Fruit fly (Drosophila melanogaster) whole organism, embryonic: ENCODE data around the gene Cngl.

Experiments
- ATbp ChIP-seq: fragments of 200-800 bp; sonication (Bioruptor generic); optimal IDR thresholded peaks from 2 replicates; lab custom pipeline; 2017; ENCODE audit warnings: missing biosample characterization, mild to moderate bottlenecking, missing genetic modification characterization, missing genetic modification reagents
- Adf1 ChIP-seq: fragments of 200-800 bp; sonication (Bioruptor generic); IDR thresholded peaks from 2 replicates; pipeline ENCODE4 v1.3.6; 2022; ENCODE audit warnings: missing biosample characterization, missing genetic modification characterization
- Asciz ChIP-seq: fragments of 200-800 bp; sonication (Bioruptor generic); optimal IDR thresholded peaks from 2 replicates; lab custom pipeline; 2017; ENCODE audit warnings: missing biosample characterization, mild to moderate bottlenecking, missing genetic modification characterization, missing genetic modification reagents
- Atf6 ChIP-seq: fragments of 200-800 bp; sonication (Bioruptor generic); IDR thresholded peaks from 2 replicates; pipeline ENCODE4 v1.3.6; 2022; ENCODE audit warnings: missing biosample characterization, missing genetic modification characterization
- BEAF-32 ChIP-seq: fragments of 200-800 bp; sonication (Bioruptor generic); optimal IDR thresholded peaks from 3 replicates; lab custom pipeline; 2017; ENCODE audit warnings: missing biosample characterization, missing genetic modification characterization, mild to moderate bottlenecking, moderate library complexity, missing genetic modification reagents
- CG10274 ChIP-seq: fragments of 200-800 bp; sonication (Bioruptor generic); optimal IDR thresholded peaks from 3 replicates; lab custom pipeline; 2017; ENCODE audit warnings: missing biosample characterization, mild to moderate bottlenecking, missing genetic modification characterization
- CG10543 ChIP-seq: fragments of 200-800 bp; sonication (Bioruptor generic); optimal IDR thresholded peaks from 3 replicates; lab custom pipeline; 2017; ENCODE audit warnings: missing biosample characterization, mild to moderate bottlenecking, missing genetic modification characterization, moderate library complexity
- CG11504 ChIP-seq: fragments of 200-800 bp; sonication (Bioruptor generic); optimal IDR thresholded peaks from 3 replicates; lab custom pipeline; 2019; ENCODE audit warnings: missing biosample characterization, mild to moderate bottlenecking, missing genetic modification characterization, moderate library complexity
- CG11723 ChIP-seq: fragments of 200-800 bp; sonication (Bioruptor generic); optimal IDR thresholded peaks from 2 replicates; lab custom pipeline; 2017; ENCODE audit warnings: missing biosample characterization, mild to moderate bottlenecking, missing genetic modification characterization
- CG13894 ChIP-seq: fragments of 200-800 bp; sonication (Bioruptor generic); optimal IDR thresholded peaks from 3 replicates; lab custom pipeline; 2018; ENCODE audit warnings: missing biosample characterization, mild to moderate bottlenecking, missing genetic modification characterization, moderate library complexity
- CG15601 ChIP-seq: fragments of 200-800 bp; sonication (Bioruptor generic); optimal IDR thresholded peaks from 3 replicates; lab custom pipeline; 2019; ENCODE audit warnings: missing biosample characterization, mild to moderate bottlenecking, missing genetic modification characterization, moderate library complexity
- CG17359 ChIP-seq: fragments of 200-800 bp; sonication (Bioruptor generic); optimal IDR thresholded peaks from 3 replicates; lab custom pipeline; 2018; ENCODE audit warnings: missing biosample characterization, mild to moderate bottlenecking, missing genetic modification characterization, moderate library complexity
- CG18599 ChIP-seq: fragments of 200-800 bp; sonication (Bioruptor generic); optimal IDR thresholded peaks from 3 replicates; lab custom pipeline; 2017; ENCODE audit warnings: missing biosample characterization, missing genetic modification characterization, mild to moderate bottlenecking, moderate library complexity, missing genetic modification reagents
- CG4404 ChIP-seq: fragments of 200-800 bp; sonication (Bioruptor generic); IDR thresholded peaks from 2 replicates; pipeline ENCODE4 v1.3.6; 2022; ENCODE audit warnings: missing biosample characterization, missing genetic modification characterization
- CG8290 ChIP-seq, 3 experiments: fragments of 200-800 bp; sonication (Bioruptor generic); optimal IDR thresholded peaks; 2 replicates each; lab custom pipeline; 2016 to 2019; ENCODE audit warnings: missing biosample characterization in 3 of 3, missing genetic modification characterization in 3 of 3, mild to moderate bottlenecking in 2 of 3, moderate library complexity in 1 of 3
- CHES-1-like ChIP-seq: fragments of 200-800 bp; sonication (Bioruptor generic); optimal IDR thresholded peaks from 2 replicates; lab custom pipeline; 2016; ENCODE audit warnings: missing biosample characterization, missing genetic modification characterization
- CTCF ChIP-seq: fragments of 200-800 bp; sonication (Bioruptor generic); optimal IDR thresholded peaks from 2 replicates; lab custom pipeline; 2017; ENCODE audit warnings: missing biosample characterization, mild to moderate bottlenecking, missing genetic modification characterization, moderate library complexity
- Camta ChIP-seq: fragments of 200-800 bp; sonication (Bioruptor generic); optimal IDR thresholded peaks from 2 replicates; lab custom pipeline; 2016; ENCODE audit warnings: missing biosample characterization, missing genetic modification characterization
- D19A ChIP-seq: fragments of 200-800 bp; optimal IDR thresholded peaks from 3 replicates; lab custom pipeline; 2019; ENCODE audit warnings: missing biosample characterization, mild to moderate bottlenecking, missing genetic modification characterization, moderate library complexity
- Dad ChIP-seq: fragments of 200-800 bp; sonication (Bioruptor generic); optimal IDR thresholded peaks from 3 replicates; lab custom pipeline; 2016; ENCODE audit warnings: missing biosample characterization, missing genetic modification characterization
- Deaf1 ChIP-seq: fragments of 200-800 bp; optimal IDR thresholded peaks from 3 replicates; lab custom pipeline; 2019; ENCODE audit warnings: missing biosample characterization, mild to moderate bottlenecking, missing genetic modification characterization, moderate library complexity
- Dip2 ChIP-seq: fragments of 200-800 bp; sonication (Bioruptor generic); IDR thresholded peaks from 2 replicates; pipeline ENCODE4 v1.3.6; 2022; ENCODE audit warnings: missing biosample characterization, missing genetic modification characterization
- Dp ChIP-seq: fragments of 200-800 bp; sonication (Bioruptor generic); optimal IDR thresholded peaks from 2 replicates; lab custom pipeline; 2018; ENCODE audit warnings: missing biosample characterization, mild to moderate bottlenecking, missing genetic modification characterization, moderate library complexity
- E2f2 ChIP-seq: fragments of 200-800 bp; sonication (Bioruptor generic); IDR thresholded peaks from 2 replicates; pipeline ENCODE4 v1.3.6; 2022; ENCODE audit warnings: missing biosample characterization, missing genetic modification characterization
- Med ChIP-seq: fragments of 200-800 bp; sonication (Bioruptor generic); peaks from one replicate; lab custom pipeline; 2016; ENCODE audit warnings: missing biosample characterization, missing genetic modification characterization, mild to moderate bottlenecking, inconsistent platforms, moderate library complexity
- Myb ChIP-seq: fragments of 200-800 bp; sonication (Bioruptor generic); optimal IDR thresholded peaks from 2 replicates; lab custom pipeline; 2016; ENCODE audit warnings: missing biosample characterization, missing genetic modification characterization
- PHDP ChIP-seq: fragments of 200-800 bp; sonication (Bioruptor generic); optimal IDR thresholded peaks from 3 replicates; lab custom pipeline; 2018; ENCODE audit warnings: missing biosample characterization, mild to moderate bottlenecking, missing genetic modification characterization, moderate library complexity
- Pdp1 ChIP-seq, 2 experiments: fragments of 200-800 bp; sonication (Bioruptor generic); optimal IDR thresholded peaks; 3 replicates each; lab custom pipeline; 2016; ENCODE audit warnings: missing biosample characterization in 2 of 2, missing genetic modification characterization in 2 of 2, mild to moderate bottlenecking in 1 of 2, moderate library complexity in 1 of 2
- Ptx1 ChIP-seq: fragments of 200-800 bp; sonication (Bioruptor generic); IDR thresholded peaks from 2 replicates; pipeline ENCODE4 v1.3.6; 2022; ENCODE audit warnings: missing biosample characterization, missing genetic modification characterization
- Rx ChIP-seq: fragments of 200-800 bp; sonication (Bioruptor generic); IDR thresholded peaks from 2 replicates; pipeline ENCODE4 v1.3.6; 2022; ENCODE audit warnings: missing biosample characterization, missing genetic modification characterization
- Sox102F ChIP-seq: fragments of 200-800 bp; sonication (Bioruptor generic); optimal IDR thresholded peaks from 2 replicates; lab custom pipeline; 2018; ENCODE audit warnings: missing biosample characterization, mild to moderate bottlenecking, missing genetic modification characterization, moderate library complexity
- abd-A ChIP-seq: fragments of 200-800 bp; sonication (Bioruptor generic); optimal IDR thresholded peaks from 3 replicates; lab custom pipeline; 2019; ENCODE audit warnings: missing biosample characterization, mild to moderate bottlenecking, missing genetic modification characterization, moderate library complexity
- aop ChIP-seq: fragments of 200-800 bp; sonication (Bioruptor generic); IDR thresholded peaks from 2 replicates; pipeline ENCODE4 v1.3.6; 2022; ENCODE audit warnings: missing biosample characterization, missing genetic modification characterization
- ash1 ChIP-seq: fragments of 200-800 bp; sonication (Bioruptor generic); optimal IDR thresholded peaks from 2 replicates; lab custom pipeline; 2018; ENCODE audit warnings: missing biosample characterization, mild to moderate bottlenecking, missing genetic modification characterization
- crol ChIP-seq: fragments of 200-800 bp; sonication (Bioruptor generic); IDR thresholded peaks from 2 replicates; pipeline ENCODE4 v1.3.6; 2022; ENCODE audit warnings: missing biosample characterization, missing genetic modification characterization
- fd64A ChIP-seq: fragments of 200-800 bp; sonication (Bioruptor generic); optimal IDR thresholded peaks from 3 replicates; lab custom pipeline; 2018; ENCODE audit warnings: missing biosample characterization, mild to moderate bottlenecking, missing genetic modification characterization
- ham ChIP-seq: fragments of 200-800 bp; sonication (Bioruptor generic); IDR thresholded peaks from 2 replicates; pipeline ENCODE4 v1.3.6; 2022; ENCODE audit warnings: missing biosample characterization, missing genetic modification characterization
- kni ChIP-seq: fragments of 200-800 bp; sonication (Bioruptor generic); optimal IDR thresholded peaks from 3 replicates; lab custom pipeline; 2017; ENCODE audit warnings: mild to moderate bottlenecking, missing biosample characterization, missing genetic modification reagents, missing genetic modification characterization
- lab ChIP-seq: fragments of 200-800 bp; sonication (Bioruptor generic); optimal IDR thresholded peaks from 3 replicates; lab custom pipeline; 2017; ENCODE audit warnings: missing biosample characterization, missing genetic modification characterization, mild to moderate bottlenecking, moderate library complexity, missing genetic modification reagents
- nau ChIP-seq: fragments of 200-800 bp; sonication (Bioruptor generic); optimal IDR thresholded peaks from 3 replicates; lab custom pipeline; 2017; ENCODE audit warnings: missing biosample characterization, mild to moderate bottlenecking, missing genetic modification characterization, missing genetic modification reagents
- otp ChIP-seq: fragments of 200-800 bp; sonication (Bioruptor generic); IDR thresholded peaks from 3 replicates; pipeline ENCODE4, ENCODE4 v1.3.6; 2022; ENCODE audit warnings: missing biosample characterization, missing genetic modification characterization
- ranshi ChIP-seq: fragments of 200-800 bp; sonication (Bioruptor generic); IDR thresholded peaks from 2 replicates; pipeline ENCODE4 v1.3.6; 2022; ENCODE audit warnings: missing biosample characterization, missing genetic modification characterization
- schlank ChIP-seq: fragments of 200-800 bp; sonication (Bioruptor generic); optimal IDR thresholded peaks from 2 replicates; lab custom pipeline; 2018; ENCODE audit warnings: missing biosample characterization, mild to moderate bottlenecking, missing genetic modification characterization
- sens ChIP-seq: fragments of 200-800 bp; sonication (Bioruptor generic); peaks from one replicate; lab custom pipeline; 2016; ENCODE audit warnings: missing biosample characterization, missing genetic modification characterization
- sisA ChIP-seq: fragments of 200-800 bp; sonication (Bioruptor generic); IDR thresholded peaks from 2 replicates; pipeline ENCODE4 v1.3.6; 2022; ENCODE audit warnings: missing biosample characterization, missing genetic modification characterization
- sqz ChIP-seq: fragments of 200-800 bp; sonication (Bioruptor generic); optimal IDR thresholded peaks from 3 replicates; lab custom pipeline; 2018; ENCODE audit warnings: missing biosample characterization, mild to moderate bottlenecking, missing genetic modification characterization
- stwl ChIP-seq: fragments of 200-800 bp; sonication (Bioruptor generic); optimal IDR thresholded peaks from 3 replicates; lab custom pipeline; 2018; ENCODE audit warnings: missing biosample characterization, mild to moderate bottlenecking, missing genetic modification characterization, moderate library complexity
- tap ChIP-seq: fragments of 200-800 bp; optimal IDR thresholded peaks from 3 replicates; lab custom pipeline; 2019; ENCODE audit warnings: missing biosample characterization, mild to moderate bottlenecking, missing genetic modification characterization, moderate library complexity
- vvl ChIP-seq: fragments of 200-800 bp; sonication (Bioruptor generic); IDR thresholded peaks from 2 replicates; pipeline ENCODE4 v1.3.6; 2022; ENCODE audit warnings: missing biosample characterization, missing genetic modification characterization

Cngl gene

DNA sequence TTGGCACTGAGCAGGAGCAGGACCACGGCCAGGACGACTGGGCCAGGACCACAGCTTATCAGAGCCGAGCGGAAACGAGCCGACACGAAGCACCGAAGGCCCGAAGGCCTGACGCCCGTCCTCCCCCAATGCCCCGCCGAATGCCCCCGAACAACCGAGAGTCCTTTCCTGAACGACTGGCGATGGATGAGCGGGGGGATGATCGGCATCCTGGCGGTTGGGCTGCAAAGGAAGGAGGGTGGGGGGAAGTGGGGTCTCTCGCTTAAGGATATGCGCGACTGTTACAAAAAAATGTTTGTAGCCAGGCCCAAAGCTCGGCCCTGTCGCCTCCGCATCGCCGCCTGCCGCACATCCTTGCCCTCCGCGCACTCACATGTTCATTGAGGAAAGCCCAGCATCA, at the start of gene Cngl:
Gene Cngl (minus strand): TSS at position 8 of the 400 bp plus-strand sequence.
- TF ChIP-seq CG8290 (GFP tag; optimal IDR thresholded peaks at IDR 0.05; lab: Kevin White, UChicago) (no peak), CG8290 (tag; optimal IDR thresholded peaks at IDR 0.05; lab: Kevin White, UChicago) (peak in 1 of 2 experiments; percentile 19), sens (GFP tag; lab: Kevin White, UChicago) (no peak), CHES-1-like (no peak), CG4404 (GFP tag; lab: Robert Waterston, UW) (no peak), CG17359 (tag; lab: Kevin White, UChicago) (no peak), Deaf1 (tag; lab: Kevin White, UChicago) (peak; percentile 98), Adf1 (GFP tag; lab: Robert Waterston, UW) (peak; percentile 17; the same call in 1 of the 2 replicates), crol (GFP tag; lab: Robert Waterston, UW) (peak; percentile 92), Med (peak; percentile 17), lab (peak; percentile 10), CG18599 (GFP tag; lab: Kevin White, UChicago) (peak; percentile 12), CG13894 (tag; lab: Kevin White, UChicago) (peak; percentile 70), abd-A (tag; lab: Kevin White, UChicago) (peak; percentile 83), CG10543 (GFP tag; lab: Kevin White, UChicago) (peak; percentile 86)

DNA sequence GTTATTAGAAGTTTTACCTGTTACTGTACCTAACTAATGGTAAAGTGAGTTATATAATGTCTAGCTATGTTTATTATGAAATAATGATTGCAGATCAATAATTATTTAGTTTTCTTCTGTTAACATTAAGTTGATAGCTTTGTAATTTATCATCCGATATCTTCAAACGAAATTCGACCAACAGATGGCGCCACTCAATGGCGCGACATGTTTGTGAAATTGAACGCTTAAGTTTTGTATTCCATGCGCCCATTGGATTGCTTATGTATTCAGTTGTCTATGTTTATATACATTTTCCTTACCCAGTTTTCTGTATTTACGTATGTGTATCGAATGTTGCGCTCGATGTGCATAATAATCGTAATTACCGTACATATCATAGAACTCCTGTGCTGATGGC, 49.5 kb upstream of the Cngl start:
- TF ChIP-seq CG10274 (GFP tag; lab: Kevin White, UChicago) (no peak), Asciz (GFP tag; lab: Kevin White, UChicago) (peak; percentile 2), CG11723 (GFP tag; lab: Kevin White, UChicago) (no peak), stwl (tag; lab: Kevin White, UChicago) (peak; percentile 17), kni (GFP tag; lab: Kevin White, UChicago) (peak; percentile 34), Myb (GFP tag; lab: Kevin White, UChicago) (no peak), otp (GFP tag; lab: Robert Waterston, UW) (no peak), CG11504 (tag; lab: Kevin White, UChicago) (peak; percentile 57), Dp (peak; percentile 8), Camta (no peak), vvl (peak; percentile 14; the same call in 1 of the 2 replicates), schlank (tag; lab: Kevin White, UChicago) (no peak), CTCF (GFP tag; lab: Kevin White, UChicago) (peak; percentile 90), Dad (GFP tag; lab: Kevin White, UChicago) (no peak), CG8290 (GFP tag; optimal IDR thresholded peaks at IDR 0.05; lab: Kevin White, UChicago) (no peak), CG8290 (tag; optimal IDR thresholded peaks at IDR 0.05; lab: Kevin White, UChicago) (no peak), ranshi (GFP tag; lab: Robert Waterston, UW) (no peak), tap (no peak), Dip2 (peak; percentile 82), sisA (GFP tag; lab: Robert Waterston, UW) (no peak), BEAF-32 (GFP tag; lab: Kevin White, UChicago) (peak; percentile 2), sqz (no peak), nau (no peak), CG15601 (peak; percentile 39), PHDP (tag; lab: Kevin White, UChicago) (peak; percentile 6), E2f2 (GFP tag; lab: Robert Waterston, UW) (peak; percentile 25; the same call in 1 of the 2 replicates), ham (GFP tag; lab: Robert Waterston, UW) (no peak), Pdp1 (GFP tag; optimal IDR thresholded peaks at IDR 0.05; lab: Kevin White, UChicago) (peak in 1 of 2 experiments; percentile 69), aop (GFP tag; lab: Robert Waterston, UW) (no peak), Rx (GFP tag; lab: Robert Waterston, UW) (no peak), D19A (tag; lab: Kevin White, UChicago) (no peak), ATbp (peak; percentile 11), fd64A (GFP tag; lab: Kevin White, UChicago) (peak; percentile 8), Ptx1 (GFP tag; lab: Robert Waterston, UW) (no peak), Atf6 (GFP tag; lab: Robert Waterston, UW) (no peak), ash1 (GFP tag; lab: Kevin White, UChicago) (no peak), Sox102F (no peak)
